Worm (Caenorhabditis elegans) whole organism, young adult: ENCODE measurements around the gene D1025.1.

Experiments used
- B0336.3 ChIP-seq: fragments of 200-800 bp; sonication (Bioruptor generic); IDR thresholded peaks from 2 replicates; pipeline ENCODE4 v1.3.6; 2022; ENCODE audit warnings: missing genetic modification characterization, missing compliant biosample characterization
- C06A6.2 ChIP-seq: fragments of 200-800 bp; sonication (Bioruptor generic); conservative IDR thresholded peaks from 2 replicates; pipeline ENCODE4 v1.3.6; 2022; ENCODE audit warnings: missing genetic modification characterization, missing compliant biosample characterization
- F22D6.2 ChIP-seq: sonication (generic microtip); optimal IDR thresholded peaks from 2 replicates; lab custom pipeline; 2016; ENCODE audit warnings: mild to moderate bottlenecking, missing genetic modification characterization, missing compliant biosample characterization
- K11D2.4 ChIP-seq: fragments of 200-800 bp; sonication (Bioruptor generic); IDR thresholded peaks from 2 replicates; pipeline ENCODE4 v1.3.6; 2022; ENCODE audit warnings: missing genetic modification reagents, missing genetic modification characterization, missing compliant biosample characterization
- K12H6.12 ChIP-seq: fragments of 200-800 bp; sonication (Bioruptor generic); optimal IDR thresholded peaks from 2 replicates; lab custom pipeline; 2018; ENCODE audit warnings: mild to moderate bottlenecking, missing genetic modification characterization, missing compliant biosample characterization
- Y67H2A.10 ChIP-seq: fragments of 200-800 bp; sonication (Bioruptor generic); conservative IDR thresholded peaks from 2 replicates; pipeline ENCODE4 v1.3.6; 2022; ENCODE audit warnings: missing genetic modification reagents, missing genetic modification characterization, missing compliant biosample characterization
- Y95B8A.8 ChIP-seq: fragments of 200-800 bp; sonication (Bioruptor generic); IDR thresholded peaks from 2 replicates; pipeline ENCODE4 v1.3.6; 2022; ENCODE audit warnings: missing genetic modification reagents, missing genetic modification characterization, missing compliant biosample characterization
- ama-1 ChIP-seq, 3 experiments: fragments of 150-350 bp in 1 of 3; sonication (generic microtip) in 2 of 3; optimal IDR thresholded peaks; 2 replicates each; lab custom pipeline; 2014 to 2018; ENCODE audit warnings: missing biosample characterization in 2 of 3, missing genetic modification characterization in 2 of 3, missing genetic modification reagents in 2 of 3
- aptf-2 ChIP-seq: fragments of 200-800 bp; sonication (Bioruptor generic); conservative IDR thresholded peaks from 2 replicates; pipeline ENCODE4 v1.3.6; 2022; ENCODE audit warnings: missing genetic modification reagents, missing genetic modification characterization, missing compliant biosample characterization
- attf-5 ChIP-seq: fragments of 200-800 bp; sonication (Bioruptor generic); optimal IDR thresholded peaks from 2 replicates; lab custom pipeline; 2018; ENCODE audit warnings: mild to moderate bottlenecking, missing genetic modification characterization, missing compliant biosample characterization
- bed-1 ChIP-seq: fragments of 200-800 bp; sonication (Bioruptor generic); IDR thresholded peaks from 2 replicates; pipeline ENCODE4 v1.3.6; 2022; ENCODE audit warnings: missing genetic modification reagents, missing genetic modification characterization, missing compliant biosample characterization
- ccch-3 ChIP-seq: fragments of 200-800 bp; sonication (Bioruptor generic); optimal IDR thresholded peaks from 2 replicates; lab custom pipeline; 2018; ENCODE audit warnings: mild to moderate bottlenecking, missing genetic modification characterization, missing compliant biosample characterization
- cebp-1 ChIP-seq, 2 experiments: fragments of 200-800 bp in 1 of 2; sonication (Bioruptor generic) in 1 of 2; sonication (generic microtip) in 1 of 2; IDR thresholded peaks in 1 of 2; optimal IDR thresholded peaks in 1 of 2; 2 replicates each; pipeline versions ENCODE4 v1.3.6 to Lab custom; 2017 to 2022; ENCODE audit warnings: missing compliant biosample characterization in 2 of 2, missing genetic modification characterization in 2 of 2, mild to moderate bottlenecking in 1 of 2, missing genetic modification reagents in 1 of 2, moderate library complexity in 1 of 2
- cebp-2 ChIP-seq: fragments of 200-800 bp; sonication (Bioruptor generic); IDR thresholded peaks from 2 replicates; pipeline ENCODE4 v1.3.6; 2022; ENCODE audit warnings: missing genetic modification characterization, missing compliant biosample characterization
- ceh-79 ChIP-seq: sonication (generic microtip); optimal IDR thresholded peaks from 2 replicates; lab custom pipeline; 2017; ENCODE audit warnings: mild to moderate bottlenecking, missing genetic modification characterization, missing compliant biosample characterization
- chd-7 ChIP-seq: sonication (generic microtip); optimal IDR thresholded peaks from 2 replicates; lab custom pipeline; 2016; ENCODE audit warnings: mild to moderate bottlenecking, missing genetic modification characterization, moderate library complexity, missing compliant biosample characterization
- egl-44 ChIP-seq: fragments of 200-800 bp; sonication (Bioruptor generic); IDR thresholded peaks from 2 replicates; pipeline ENCODE4 v1.3.6; 2022; ENCODE audit warnings: missing genetic modification reagents, missing genetic modification characterization, missing compliant biosample characterization
- egrh-3 ChIP-seq: fragments of 200-800 bp; sonication (Bioruptor generic); IDR thresholded peaks from 2 replicates; pipeline ENCODE4 v1.3.6; 2022; ENCODE audit warnings: missing genetic modification reagents, missing genetic modification characterization, missing compliant biosample characterization
- hlh-26 ChIP-seq: fragments of 200-800 bp; sonication (Bioruptor generic); conservative IDR thresholded peaks from 2 replicates; pipeline ENCODE4 v1.3.6; 2022; ENCODE audit warnings: missing genetic modification reagents, missing genetic modification characterization, missing compliant biosample characterization
- hrde-1 ChIP-seq: sonication (generic microtip); optimal IDR thresholded peaks from 2 replicates; lab custom pipeline; 2016; ENCODE audit warnings: missing genetic modification characterization, mild to moderate bottlenecking, missing compliant biosample characterization, moderate library complexity, missing genotype, missing genetic modification reagents, borderline replicate concordance
- let-607 ChIP-seq, 2 experiments: fragments of 200-800 bp in 1 of 2; sonication (Bioruptor generic) in 1 of 2; sonication (generic microtip) in 1 of 2; optimal IDR thresholded peaks; 2 replicates each; lab custom pipeline; 2016 to 2018; ENCODE audit warnings: mild to moderate bottlenecking in 2 of 2, missing compliant biosample characterization in 2 of 2, missing genetic modification characterization in 2 of 2, moderate library complexity in 2 of 2, missing genotype in 1 of 2
- madf-10 ChIP-seq: sonication (generic microtip); optimal IDR thresholded peaks from 2 replicates; lab custom pipeline; 2016; ENCODE audit warnings: mild to moderate bottlenecking, missing genetic modification characterization, missing compliant biosample characterization
- nfyb-1 ChIP-seq: fragments of 200-800 bp; sonication (Bioruptor generic); IDR thresholded peaks from 2 replicates; pipeline ENCODE4 v1.3.6; 2022; ENCODE audit warnings: missing genetic modification reagents, missing genetic modification characterization, missing compliant biosample characterization
- rec-8 ChIP-seq, 2 experiments: sonication (generic microtip); optimal IDR thresholded peaks; 2 replicates each; lab custom pipeline; 2016; ENCODE audit warnings: mild to moderate bottlenecking in 2 of 2, missing genetic modification characterization in 2 of 2, missing genetic modification reagents in 2 of 2, missing genotype in 2 of 2, missing biosample characterization in 1 of 2, missing compliant biosample characterization in 1 of 2, moderate library complexity in 1 of 2
- sdz-38 ChIP-seq: sonication (generic microtip); optimal IDR thresholded peaks from 2 replicates; lab custom pipeline; 2016; ENCODE audit warnings: missing genotype, missing genetic modification characterization, missing compliant biosample characterization
- snpc-4 ChIP-seq, 5 experiments: fragments of 150-350 bp in 1 of 5; sonication (generic microtip) in 4 of 5; optimal IDR thresholded peaks; 2 replicates each; lab custom pipeline; 2014 to 2018; ENCODE audit warnings: missing genetic modification characterization in 5 of 5, missing biosample characterization in 3 of 5, antibody characterized with exemption in 2 of 5, mild to moderate bottlenecking in 2 of 5, missing compliant biosample characterization in 2 of 5, missing genotype in 2 of 5, moderate library complexity in 2 of 5, missing genetic modification reagents in 1 of 5
- sptf-2 ChIP-seq: fragments of 200-800 bp; sonication (Bioruptor generic); optimal IDR thresholded peaks from 2 replicates; lab custom pipeline; 2018; ENCODE audit warnings: mild to moderate bottlenecking, missing genetic modification characterization, missing compliant biosample characterization
- zfh-2 ChIP-seq: fragments of 200-800 bp; sonication (Bioruptor generic); conservative IDR thresholded peaks from 2 replicates; pipeline ENCODE4 v1.3.6; 2022; ENCODE audit warnings: missing genetic modification reagents, missing genetic modification characterization, missing compliant biosample characterization
- ztf-28 ChIP-seq: fragments of 200-800 bp; sonication (Bioruptor generic); IDR thresholded peaks from 2 replicates; pipeline ENCODE4 v1.3.6; 2022; ENCODE audit warnings: missing genetic modification reagents, missing genetic modification characterization, missing compliant biosample characterization
- ztf-3 ChIP-seq: fragments of 200-800 bp; sonication (Bioruptor generic); optimal IDR thresholded peaks from 2 replicates; lab custom pipeline; 2018; ENCODE audit warnings: mild to moderate bottlenecking, missing genetic modification characterization, missing compliant biosample characterization

D1025.1 gene

ce11 chrX:14480248-14480647 is 40.3 kb upstream of the D1025.1 start, which contains the start of gene gfi-3 (continued):
- TF ChIP-seq ceh-79, result no peak
- TF ChIP-seq nfyb-1, result 0 out of 2 replicates have a peak, but pooled peaks have one; percentile 50
- peak; percentile 19; the same call in 1 of the 2 replicates for TF ChIP-seq cebp-1 (GFP tag; IDR thresholded peaks at IDR 0.05; lab: Robert Waterston, UW)
- TF ChIP-seq cebp-1 (tag; optimal IDR thresholded peaks at IDR 0.05; lab: Kevin White, UChicago), result peak; percentile 78
- TF ChIP-seq K12H6.12 (tag; lab: Kevin White, UChicago), result peak; percentile 40
- TF ChIP-seq C06A6.2 (GFP tag; lab: Robert Waterston, UW), result 0 out of 2 replicates have a peak, but pooled peaks have one; percentile 33
- no peak for TF ChIP-seq sdz-38 (tag; lab: Kevin White, UChicago)
- TF ChIP-seq chd-7 (tag; lab: Kevin White, UChicago), result no peak
- TF ChIP-seq K11D2.4 (GFP tag; lab: Robert Waterston, UW), result 0 out of 2 replicates have a peak, but pooled peaks have one; percentile 19
- TF ChIP-seq bed-1 (GFP tag; lab: Robert Waterston, UW), result no peak
- no peak for TF ChIP-seq hrde-1 (tag; lab: Kevin White, UChicago)
- no peak for TF ChIP-seq ama-1 (optimal IDR thresholded peaks at IDR 0.05; lab: Kevin White, UChicago)
- TF ChIP-seq ama-1 (GFP tag; optimal IDR thresholded peaks at IDR 0.05; lab: Kevin White, UChicago), result no peak

- TF ChIP-seq hrde-1 (tag; lab: Kevin White, UChicago), result no peak
- TF ChIP-seq egrh-3 (GFP tag; lab: Robert Waterston, UW), result peak; percentile 50; the same call in 1 of the 2 replicates
- no peak for TF ChIP-seq snpc-4 (GFP tag; optimal IDR thresholded peaks at IDR 0.05; lab: Kevin White, UChicago)
- TF ChIP-seq snpc-4 (tag; optimal IDR thresholded peaks at IDR 0.05; lab: Kevin White, UChicago), result peak in 3 of 4 experiments; percentile 32 to 88 (median 82)
- TF ChIP-seq let-607 (tag; optimal IDR thresholded peaks at IDR 0.05; lab: Kevin White, UChicago), result no peak
- peak; percentile 78 for TF ChIP-seq zfh-2
- no peak for TF ChIP-seq attf-5
- no peak for TF ChIP-seq ccch-3 (GFP tag; lab: Kevin White, UChicago)
- TF ChIP-seq Y67H2A.10 (GFP tag; lab: Robert Waterston, UW), result no peak
Measured at ce11 chrX:14481637-14482036, 38.9 kb upstream of the D1025.1 start.

ce11 chrX:14484827-14485226 is 35.7 kb upstream of the D1025.1 start, which contains the start of gene M163.8:
M163.8 (plus strand) TSS chrX:14485127.
- TF ChIP-seq hlh-26 (GFP tag; lab: Robert Waterston, UW) (no peak), ztf-3 (no peak), madf-10 (tag; lab: Kevin White, UChicago) (no peak), Y95B8A.8 (GFP tag; lab: Robert Waterston, UW) (no peak)

DNA sequence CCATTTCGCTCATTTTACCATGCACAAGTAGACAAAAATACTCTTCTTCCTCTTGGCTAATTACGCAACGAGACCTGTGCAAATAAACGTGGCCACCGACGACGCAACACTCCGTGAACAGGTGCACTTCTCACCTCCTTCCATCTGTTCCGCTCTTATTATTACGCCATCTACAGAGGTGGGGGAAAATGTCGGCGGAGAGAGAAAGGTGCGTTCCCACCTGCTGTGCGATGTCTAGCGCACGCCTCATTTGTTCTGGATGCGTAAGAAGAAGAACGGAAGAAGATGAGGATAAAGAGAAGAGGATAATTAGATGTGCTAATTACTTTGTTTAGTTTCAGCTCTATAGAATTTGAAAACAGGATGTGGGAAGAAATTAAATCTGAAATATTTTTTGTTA is 34.1 kb upstream of the D1025.1 start:
- TF ChIP-seq B0336.3 (GFP tag; lab: Robert Waterston, UW) (no peak), egrh-3 (GFP tag; lab: Robert Waterston, UW) (no peak)

DNA sequence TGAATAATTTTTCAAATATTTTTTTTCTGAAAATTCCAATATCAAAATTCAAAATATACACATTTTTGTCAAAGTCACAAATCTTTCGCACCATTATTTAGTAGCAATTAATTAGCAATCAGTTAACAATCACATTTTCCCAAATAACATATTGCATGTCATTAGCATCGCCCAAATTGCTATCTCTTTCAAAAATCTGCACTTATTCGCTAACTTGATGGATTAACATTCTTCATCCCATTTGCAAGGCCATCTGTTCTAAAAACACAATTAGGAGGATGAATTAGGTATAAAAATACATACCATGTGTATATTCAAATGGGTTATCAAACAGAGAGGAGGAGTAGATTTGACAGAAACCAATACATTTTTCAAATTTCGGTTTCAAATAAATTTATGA is 33.2 kb upstream of the D1025.1 start:
- TF ChIP-seq zfh-2, result no peak
- TF ChIP-seq aptf-2 (GFP tag; lab: Robert Waterston, UW), result no peak
- TF ChIP-seq cebp-2 (GFP tag; lab: Robert Waterston, UW), result no peak
- no peak for TF ChIP-seq sptf-2 (GFP tag; lab: Kevin White, UChicago)
- no peak for TF ChIP-seq hrde-1 (tag; lab: Kevin White, UChicago)
- TF ChIP-seq Y95B8A.8 (GFP tag; lab: Robert Waterston, UW), result no peak
- TF ChIP-seq ztf-28, result no peak
- TF ChIP-seq C06A6.2 (GFP tag; lab: Robert Waterston, UW), result no peak
- no peak for TF ChIP-seq egl-44 (GFP tag; lab: Robert Waterston, UW)
- TF ChIP-seq F22D6.2 (tag; lab: Kevin White, UChicago), result no peak
- no peak for TF ChIP-seq rec-8 (tag; optimal IDR thresholded peaks at IDR 0.05; lab: Kevin White, UChicago)
- no peak for TF ChIP-seq bed-1 (GFP tag; lab: Robert Waterston, UW)
